Worm (Caenorhabditis elegans): Measurements from ENCODE around the gene F59E11.5.

ce11 chrV:9035685-9036084 is 40.8 kb downstream of the F59E11.5 start, which contains the start of gene srsx-34:
- no peak for TF ChIP-seq mab-9 (GFP tag; IDR thresholded peaks at IDR 0.05)
- no peak for TF ChIP-seq fkh-10 (GFP tag; optimal IDR thresholded peaks at IDR 0.05)
- no peak for TF ChIP-seq blmp-1 (tag; optimal IDR thresholded peaks at IDR 0.05)

Data from whole organism, L1 larva.